Fruit fly (Drosophila melanogaster): ENCODE data around the gene cas.

cas gene

DNA sequence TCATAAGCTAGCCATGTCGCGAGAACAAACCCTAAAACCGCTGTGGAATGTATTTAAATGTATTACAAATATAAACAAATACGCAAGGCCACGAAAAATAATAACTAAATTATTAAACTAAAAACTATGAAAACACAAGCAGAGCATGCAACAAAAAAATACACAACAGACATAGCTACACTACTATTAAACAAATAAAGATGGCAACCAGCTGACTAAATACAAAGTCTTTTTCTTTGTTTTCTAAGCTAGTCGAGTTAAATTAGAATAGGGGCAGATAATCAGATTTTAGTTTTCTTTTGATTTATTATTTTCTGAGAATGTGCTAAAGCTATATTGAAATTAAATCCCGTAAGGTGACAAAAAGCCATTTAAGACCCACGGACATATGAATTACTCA lies 30.0 kb upstream of the cas start (continued):
- no peak for TF ChIP-seq CG9609 (GFP tag; optimal IDR thresholded peaks at IDR 0.05)
- no peak for TF ChIP-seq dati (GFP tag; IDR thresholded peaks at IDR 0.05)
- TF ChIP-seq HmgZ (tag; optimal IDR thresholded peaks at IDR 0.05): no peak
- no peak for TF ChIP-seq z (GFP tag; IDR thresholded peaks at IDR 0.05)
- no peak for TF ChIP-seq CG11085 (GFP tag; IDR thresholded peaks at IDR 0.05)
- TF ChIP-seq CG11504 (tag; optimal IDR thresholded peaks at IDR 0.05): no peak
- TF ChIP-seq CG18476 (GFP tag; optimal IDR thresholded peaks at IDR 0.05): peak; percentile 9
- TF ChIP-seq CG34376 (GFP tag; optimal IDR thresholded peaks at IDR 0.05): peak; percentile 64
- peak; percentile 46 for TF ChIP-seq CG12299 (tag; optimal IDR thresholded peaks at IDR 0.05)
- peak; percentile 64 for TF ChIP-seq CG6765 (GFP tag; optimal IDR thresholded peaks at IDR 0.05)
- no peak for TF ChIP-seq Hr51 (GFP tag; optimal IDR thresholded peaks at IDR 0.05)
- no peak for TF ChIP-seq CG11695 (GFP tag; IDR thresholded peaks at IDR 0.05)
- TF ChIP-seq sens (GFP tag): peak; percentile 78
- TF ChIP-seq D19A (tag; optimal IDR thresholded peaks at IDR 0.05): no peak
- no peak for TF ChIP-seq Mrtf (GFP tag; IDR thresholded peaks at IDR 0.05)
- no peak for TF ChIP-seq pros (GFP tag; optimal IDR thresholded peaks at IDR 0.05)
- TF ChIP-seq Optix (GFP tag; IDR thresholded peaks at IDR 0.05): no peak
- no peak for TF ChIP-seq gfzf (GFP tag; optimal IDR thresholded peaks at IDR 0.05)
- TF ChIP-seq CG17568 (GFP tag; optimal IDR thresholded peaks at IDR 0.05): no peak
- TF ChIP-seq fd3F (GFP tag; optimal IDR thresholded peaks at IDR 0.05): peak; percentile 32
- no peak for TF ChIP-seq NK7.1 (GFP tag; optimal IDR thresholded peaks at IDR 0.05)
- no peak for TF ChIP-seq E2f1 (GFP tag; IDR thresholded peaks at IDR 0.05)
- no peak for TF ChIP-seq CG1233 (GFP tag; optimal IDR thresholded peaks at IDR 0.05)
- no peak for TF ChIP-seq CG9215 (GFP tag; IDR thresholded peaks at IDR 0.05)
- peak; percentile 29 for TF ChIP-seq YL-1 (GFP tag; optimal IDR thresholded peaks at IDR 0.05)
- TF ChIP-seq knrl (GFP tag; IDR thresholded peaks at IDR 0.05; ENCODE audit: partially characterized antibody): no peak
- TF ChIP-seq CG4617 (GFP tag; optimal IDR thresholded peaks at IDR 0.05; ENCODE audit: borderline replicate concordance): no peak
- TF ChIP-seq jigr1 (GFP tag; IDR thresholded peaks at IDR 0.05): no peak
- TF ChIP-seq CG7556 (GFP tag; optimal IDR thresholded peaks at IDR 0.05): peak; percentile 44
- no peak for TF ChIP-seq CG8924 (tag; optimal IDR thresholded peaks at IDR 0.05)
- TF ChIP-seq Usf (GFP tag; optimal IDR thresholded peaks at IDR 0.05): no peak
- no peak for TF ChIP-seq CG7372 (GFP tag; IDR thresholded peaks at IDR 0.05)
- no peak for TF ChIP-seq ttk (GFP tag; IDR thresholded peaks at IDR 0.05)
- TF ChIP-seq tgo (GFP tag; IDR thresholded peaks at IDR 0.05): no peak
- TF ChIP-seq MTF-1 (GFP tag; optimal IDR thresholded peaks at IDR 0.05; ENCODE audit: borderline replicate concordance): peak; percentile 18
- TF ChIP-seq crol (GFP tag; IDR thresholded peaks at IDR 0.05): no peak
- no peak for TF ChIP-seq yki (optimal IDR thresholded peaks at IDR 0.05)
- TF ChIP-seq CG14050 (GFP tag; IDR thresholded peaks at IDR 0.05): no peak
- no peak for TF ChIP-seq wor (GFP tag; IDR thresholded peaks at IDR 0.05)
- no peak for TF ChIP-seq luna (GFP tag; optimal IDR thresholded peaks at IDR 0.05)
- TF ChIP-seq Gsc (GFP tag; IDR thresholded peaks at IDR 0.05): no peak
- TF ChIP-seq CG6683 (GFP tag; optimal IDR thresholded peaks at IDR 0.05): peak; percentile 13
- no peak for TF ChIP-seq Abd-B (GFP tag; optimal IDR thresholded peaks at IDR 0.05)
- TF ChIP-seq CG17359 (tag; optimal IDR thresholded peaks at IDR 0.05): peak; percentile 36
- no peak for TF ChIP-seq NC2β (GFP tag; optimal IDR thresholded peaks at IDR 0.05)
- no peak for TF ChIP-seq Eip74EF (GFP tag; optimal IDR thresholded peaks at IDR 0.05)
- no peak for TF ChIP-seq ac (GFP tag; optimal IDR thresholded peaks at IDR 0.05)
- no peak for TF ChIP-seq Blimp-1 (GFP tag; optimal IDR thresholded peaks at IDR 0.05)
- no peak for TF ChIP-seq Max (GFP tag; optimal IDR thresholded peaks at IDR 0.05)
- no peak for TF ChIP-seq bab2 (GFP tag; optimal IDR thresholded peaks at IDR 0.05)
- no peak for TF ChIP-seq run (tag; optimal IDR thresholded peaks at IDR 0.05)
- TF ChIP-seq p53 (GFP tag; optimal IDR thresholded peaks at IDR 0.05): no peak

All from whole organism, embryonic.